Fruit fly (Drosophila melanogaster): Measurements from ENCODE around the gene pico.

- no peak for TF ChIP-seq CG8478 (optimal IDR thresholded peaks at IDR 0.05)
- no peak for TF ChIP-seq CTCF (optimal IDR thresholded peaks at IDR 0.05)
These were observed 25.1 kb upstream of the pico start for dm6 chrX:19876836-19877468.

All from S2 (cell line).